Worm (Caenorhabditis elegans) whole organism, mixed stage, embryonic: ENCODE measurements around the gene dpy-6.
"Not testable (repeated sequence)": the region's sequence is repeated elsewhere in the genome, so short reads cannot be mapped to it uniquely, and the experiment has no call there.

Experiments used
- M03D4.4 ChIP-seq: sonication (generic microtip); optimal IDR thresholded peaks from 2 replicates; lab custom pipeline; 2017; ENCODE audit warnings: mild to moderate bottlenecking, missing genetic modification characterization, missing compliant biosample characterization
- bed-3 ChIP-seq: fragments of 200-800 bp; sonication (Bioruptor generic); optimal IDR thresholded peaks from 3 replicates; lab custom pipeline; 2018; ENCODE audit warnings: mild to moderate bottlenecking, missing genetic modification characterization, moderate library complexity, missing compliant biosample characterization
- blmp-1 ChIP-seq: fragments of 150-350 bp; optimal IDR thresholded peaks from 2 replicates; lab custom pipeline; 2014; ENCODE audit warnings: missing biosample characterization, missing genetic modification characterization
- ceh-39 ChIP-seq: fragments of 150-350 bp; optimal IDR thresholded peaks from 2 replicates; lab custom pipeline; 2014; ENCODE audit warnings: missing biosample characterization, missing genetic modification characterization
- ceh-43 ChIP-seq: fragments of 200-800 bp; sonication (Bioruptor generic); optimal IDR thresholded peaks from 2 replicates; lab custom pipeline; 2018; ENCODE audit warnings: mild to moderate bottlenecking, missing genetic modification characterization, moderate library complexity, missing compliant biosample characterization
- ceh-83 ChIP-seq: fragments of 200-800 bp; sonication (Bioruptor generic); optimal IDR thresholded peaks from 2 replicates; lab custom pipeline; 2018; ENCODE audit warnings: mild to moderate bottlenecking, missing genetic modification characterization, missing compliant biosample characterization
- ces-1 ChIP-seq: fragments of 150-350 bp; optimal IDR thresholded peaks from 2 replicates; lab custom pipeline; 2014; ENCODE audit warnings: missing biosample characterization, missing genetic modification reagents, missing genetic modification characterization
- cnd-1 ChIP-seq: fragments of 200-800 bp; sonication (Bioruptor generic); optimal IDR thresholded peaks from 2 replicates; lab custom pipeline; 2018; ENCODE audit warnings: mild to moderate bottlenecking, missing genetic modification characterization, missing compliant biosample characterization
- drap-1 ChIP-seq: fragments of 200-800 bp; sonication (Bioruptor generic); optimal IDR thresholded peaks from 3 replicates; lab custom pipeline; 2018; ENCODE audit warnings: mild to moderate bottlenecking, missing genetic modification characterization, missing compliant biosample characterization
- elt-1 ChIP-seq: sonication (generic microtip); optimal IDR thresholded peaks from 2 replicates; lab custom pipeline; 2017; ENCODE audit warnings: missing genetic modification characterization, mild to moderate bottlenecking, missing compliant biosample characterization, antibody characterized with exemption, moderate library complexity, borderline replicate concordance; ENCODE audit not compliant: insufficient read depth
- flh-1 ChIP-seq: fragments of 200-800 bp; sonication (Bioruptor generic); optimal IDR thresholded peaks from 2 replicates; lab custom pipeline; 2018; ENCODE audit warnings: mild to moderate bottlenecking, missing genetic modification characterization, moderate library complexity, missing compliant biosample characterization
- ham-2 ChIP-seq: fragments of 200-800 bp; sonication (Bioruptor generic); optimal IDR thresholded peaks from 2 replicates; lab custom pipeline; 2018; ENCODE audit warnings: mild to moderate bottlenecking, missing genetic modification characterization, missing compliant biosample characterization
- hlh-1 ChIP-seq: fragments of 150-350 bp; optimal IDR thresholded peaks from 2 replicates; lab custom pipeline; 2014; ENCODE audit warnings: missing biosample characterization, missing genetic modification reagents, missing genetic modification characterization
- lin-13 ChIP-seq: fragments of 150-350 bp; optimal IDR thresholded peaks from 2 replicates; lab custom pipeline; 2014; ENCODE audit warnings: missing biosample characterization, missing genetic modification characterization
- lin-32 ChIP-seq: fragments of 200-800 bp; sonication (Bioruptor generic); optimal IDR thresholded peaks from 2 replicates; lab custom pipeline; 2018; ENCODE audit warnings: mild to moderate bottlenecking, missing genetic modification characterization, missing compliant biosample characterization
- lsy-2 ChIP-seq: fragments of 150-350 bp; optimal IDR thresholded peaks from 2 replicates; lab custom pipeline; 2014; ENCODE audit warnings: missing biosample characterization, missing genetic modification characterization
- mab-5 ChIP-seq: fragments of 150-350 bp; optimal IDR thresholded peaks from 2 replicates; lab custom pipeline; 2014; ENCODE audit warnings: missing biosample characterization, missing genetic modification characterization
- mep-1 ChIP-seq: fragments of 150-350 bp; optimal IDR thresholded peaks from 2 replicates; lab custom pipeline; 2017; ENCODE audit warnings: missing biosample characterization, missing genetic modification reagents, missing genetic modification characterization, inconsistent platforms
- mls-2 ChIP-seq: sonication (generic microtip); optimal IDR thresholded peaks from 2 replicates; lab custom pipeline; 2016; ENCODE audit warnings: mild to moderate bottlenecking, missing genetic modification characterization, moderate library complexity, missing compliant biosample characterization
- nhr-12 ChIP-seq: fragments of 150-350 bp; optimal IDR thresholded peaks from 2 replicates; lab custom pipeline; 2014; ENCODE audit warnings: missing biosample characterization, missing genetic modification characterization
- nhr-2 ChIP-seq: fragments of 150-350 bp; optimal IDR thresholded peaks from 2 replicates; lab custom pipeline; 2014; ENCODE audit warnings: missing biosample characterization, missing genetic modification characterization
- nhr-237 ChIP-seq: fragments of 150-350 bp; optimal IDR thresholded peaks from 2 replicates; lab custom pipeline; 2014; ENCODE audit warnings: missing biosample characterization, missing genetic modification characterization
- nhr-28 ChIP-seq: fragments of 150-350 bp; optimal IDR thresholded peaks from 2 replicates; lab custom pipeline; 2014; ENCODE audit warnings: missing biosample characterization, missing genetic modification characterization
- nhr-76 ChIP-seq: sonication (generic microtip); optimal IDR thresholded peaks from 2 replicates; lab custom pipeline; 2017; ENCODE audit warnings: missing biosample characterization, missing genetic modification characterization
- pha-4 ChIP-seq: fragments of 150-350 bp; optimal IDR thresholded peaks from 2 replicates; lab custom pipeline; 2018; ENCODE audit warnings: missing biosample characterization, missing genetic modification reagents, missing genetic modification characterization
- sem-2 ChIP-seq: fragments of 200-800 bp; sonication (Bioruptor generic); optimal IDR thresholded peaks from 2 replicates; lab custom pipeline; 2018; ENCODE audit warnings: mild to moderate bottlenecking, missing genetic modification characterization, missing compliant biosample characterization
- snpc-4 ChIP-seq: fragments of 150-350 bp; optimal IDR thresholded peaks from 2 replicates; lab custom pipeline; 2014; ENCODE audit warnings: missing biosample characterization, missing genetic modification characterization
- sptf-1 ChIP-seq: sonication (generic microtip); optimal IDR thresholded peaks from 2 replicates; lab custom pipeline; 2017; ENCODE audit warnings: mild to moderate bottlenecking, missing genetic modification characterization, moderate library complexity, missing compliant biosample characterization
- tbx-8 ChIP-seq: fragments of 200-800 bp; sonication (Bioruptor generic); optimal IDR thresholded peaks from 2 replicates; lab custom pipeline; 2018; ENCODE audit warnings: mild to moderate bottlenecking, missing genetic modification characterization, moderate library complexity, missing compliant biosample characterization
- unc-120 ChIP-seq: sonication (generic microtip); optimal IDR thresholded peaks from 2 replicates; lab custom pipeline; 2017; ENCODE audit warnings: missing genetic modification characterization, missing compliant biosample characterization; ENCODE audit not compliant: poor library complexity, severe bottlenecking
- unc-39 ChIP-seq: fragments of 150-350 bp; optimal IDR thresholded peaks from 2 replicates; lab custom pipeline; 2014; ENCODE audit warnings: missing biosample characterization, missing genetic modification characterization
- unc-62 ChIP-seq: fragments of 150-350 bp; optimal IDR thresholded peaks from 2 replicates; lab custom pipeline; 2014; ENCODE audit warnings: missing biosample characterization, missing genetic modification reagents, missing genetic modification characterization
- zip-8 ChIP-seq: fragments of 150-350 bp; optimal IDR thresholded peaks from 2 replicates; lab custom pipeline; 2014; ENCODE audit warnings: missing biosample characterization, missing genetic modification characterization
- ztf-11 ChIP-seq: fragments of 150-350 bp; optimal IDR thresholded peaks from 2 replicates; lab custom pipeline; 2014; ENCODE audit warnings: missing biosample characterization, missing genetic modification characterization

dpy-6 gene

DNA sequence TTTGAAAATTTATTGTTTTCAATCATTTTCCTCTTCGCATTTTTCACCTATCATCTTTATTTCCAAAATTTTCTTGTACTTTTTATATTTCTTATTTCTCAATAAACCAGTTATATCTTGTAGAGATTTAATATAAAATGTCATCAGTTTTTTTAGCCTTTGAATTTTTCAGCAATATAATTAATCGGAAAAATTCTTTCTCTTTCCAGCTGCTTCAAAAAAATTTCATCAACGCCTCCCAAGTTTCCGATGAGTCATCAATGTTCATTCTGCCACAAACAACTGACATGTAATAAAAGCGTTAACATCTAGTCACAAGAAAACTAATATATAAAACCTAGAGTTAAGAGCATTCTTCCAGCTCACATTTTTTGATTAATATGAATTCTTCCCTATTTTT, 42.3 kb downstream of the dpy-6 start, which contains the start of gene F08F1.4:
Gene F08F1.4 (plus strand): TSS at position 301 of the 400 bp plus-strand sequence.
- TF ChIP-seq pha-4 (tag; lab: Kevin White, UChicago), result no peak
- TF ChIP-seq sptf-1, result no peak
- no peak for TF ChIP-seq flh-1 (GFP tag; lab: Kevin White, UChicago)
- TF ChIP-seq, all 35 proteins: peak for 0

DNA sequence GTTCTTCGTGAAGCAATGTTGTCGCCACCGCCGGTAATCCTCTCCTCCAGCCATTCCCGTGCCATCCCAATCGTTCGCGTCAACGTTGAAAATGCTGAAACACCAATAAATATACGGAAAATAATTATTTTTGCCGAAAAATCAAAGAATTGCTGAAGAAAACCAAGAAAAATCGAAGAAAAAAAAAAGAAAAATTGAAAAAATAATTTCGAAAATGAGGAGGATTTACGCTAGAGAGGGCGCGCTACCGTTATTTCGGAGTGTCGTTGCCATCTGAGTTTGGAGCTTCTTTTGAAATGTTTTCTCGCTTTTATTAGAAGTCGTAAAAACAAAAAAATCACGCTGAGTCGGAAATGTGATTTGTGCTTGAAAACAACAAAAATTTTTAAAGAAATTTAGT, 44.7 kb downstream of the dpy-6 start, which contains the start of gene F08F1.9:
Gene F08F1.9 (minus strand): TSS at position 101 of the 400 bp plus-strand sequence.
- not testable (repeated sequence) for TF ChIP-seq unc-120 (tag; lab: Kevin White, UChicago); pha-4 (tag; lab: Kevin White, UChicago); ceh-43 (GFP tag; lab: Kevin White, UChicago)
- TF ChIP-seq, all 35 proteins: peak for 0; not testable (repeated sequence) for 35

DNA sequence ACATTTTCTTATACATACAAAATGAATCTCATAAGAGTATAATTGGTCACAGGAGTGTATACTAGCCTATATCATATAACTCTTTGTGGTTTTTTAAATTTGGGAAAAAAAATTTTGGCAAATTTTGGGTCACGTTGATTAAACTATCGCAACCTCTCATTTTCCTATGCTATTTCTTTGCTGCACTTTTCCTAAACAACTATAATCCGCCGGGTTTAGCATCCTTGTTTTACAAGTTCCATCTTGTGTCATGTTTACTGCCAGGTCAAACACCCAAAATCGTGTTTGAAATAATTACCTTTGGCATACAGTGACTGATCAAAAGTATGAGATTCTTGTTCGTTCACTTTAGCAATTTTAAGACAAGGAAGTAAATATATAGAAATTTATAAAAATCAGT, 47.2 kb downstream of the dpy-6 start, which contains the start of gene sulp-3:
Gene sulp-3 (minus strand): TSS at position 101 of the 400 bp plus-strand sequence.
- TF ChIP-seq snpc-4 (tag; lab: Kevin White, UChicago) (no peak), nhr-2 (no peak), lin-13 (tag; lab: Kevin White, UChicago) (no peak), elt-1 (no peak), ceh-39 (tag; lab: Kevin White, UChicago) (no peak), mls-2 (tag; lab: Kevin White, UChicago) (no peak), nhr-28 (tag; lab: Kevin White, UChicago) (no peak), mab-5 (tag; lab: Kevin White, UChicago) (no peak), unc-39 (tag; lab: Kevin White, UChicago) (no peak), nhr-76 (tag; lab: Kevin White, UChicago) (no peak), zip-8 (no peak), sptf-1 (no peak), nhr-12 (no peak), unc-62 (no peak), tbx-8 (no peak), flh-1 (GFP tag; lab: Kevin White, UChicago) (no peak), mep-1 (tag; lab: Kevin White, UChicago) (no peak), M03D4.4 (tag; lab: Kevin White, UChicago) (no peak), ham-2 (GFP tag; lab: Kevin White, UChicago) (no peak), blmp-1 (no peak)

DNA sequence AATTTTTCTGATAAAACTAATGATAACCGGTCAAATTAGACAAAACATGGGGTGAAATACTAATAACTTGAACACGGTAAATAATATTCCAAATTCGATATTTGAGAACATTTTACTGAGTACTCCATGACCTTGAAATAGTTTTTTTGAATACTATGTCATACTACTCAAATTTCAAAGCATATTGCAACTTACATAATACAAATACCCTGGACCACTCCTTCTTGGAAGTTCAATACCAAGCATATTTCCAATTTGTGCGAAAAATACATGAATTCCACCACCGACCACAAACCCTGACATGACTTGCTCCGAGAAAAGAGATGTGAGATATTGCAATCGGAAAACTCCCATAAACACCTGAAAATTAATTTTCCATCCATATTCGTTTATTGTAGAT, 48.6 kb downstream of the dpy-6 start:
- TF ChIP-seq ztf-11 (tag; lab: Kevin White, UChicago), result no peak
- TF ChIP-seq drap-1 (GFP tag; lab: Kevin White, UChicago), result no peak
- no peak for TF ChIP-seq ceh-43 (GFP tag; lab: Kevin White, UChicago)
- no peak for TF ChIP-seq flh-1 (GFP tag; lab: Kevin White, UChicago)
- no peak for TF ChIP-seq elt-1
- TF ChIP-seq sptf-1, result no peak
- TF ChIP-seq pha-4 (tag; lab: Kevin White, UChicago), result no peak
- no peak for TF ChIP-seq sem-2 (GFP tag; lab: Kevin White, UChicago)
- TF ChIP-seq M03D4.4 (tag; lab: Kevin White, UChicago), result no peak
- no peak for TF ChIP-seq mab-5 (tag; lab: Kevin White, UChicago)
- no peak for TF ChIP-seq ceh-83 (GFP tag; lab: Kevin White, UChicago)
- TF ChIP-seq ces-1 (GFP tag; lab: Kevin White, UChicago), result no peak
- no peak for TF ChIP-seq unc-120 (tag; lab: Kevin White, UChicago)
- TF ChIP-seq hlh-1 (tag; lab: Kevin White, UChicago), result no peak
- no peak for TF ChIP-seq unc-62
- no peak for TF ChIP-seq bed-3 (GFP tag; lab: Kevin White, UChicago)
- TF ChIP-seq snpc-4 (tag; lab: Kevin White, UChicago), result no peak
- TF ChIP-seq unc-39 (tag; lab: Kevin White, UChicago), result no peak
- no peak for TF ChIP-seq lin-13 (tag; lab: Kevin White, UChicago)
- TF ChIP-seq, all 35 proteins: peak for 0

DNA sequence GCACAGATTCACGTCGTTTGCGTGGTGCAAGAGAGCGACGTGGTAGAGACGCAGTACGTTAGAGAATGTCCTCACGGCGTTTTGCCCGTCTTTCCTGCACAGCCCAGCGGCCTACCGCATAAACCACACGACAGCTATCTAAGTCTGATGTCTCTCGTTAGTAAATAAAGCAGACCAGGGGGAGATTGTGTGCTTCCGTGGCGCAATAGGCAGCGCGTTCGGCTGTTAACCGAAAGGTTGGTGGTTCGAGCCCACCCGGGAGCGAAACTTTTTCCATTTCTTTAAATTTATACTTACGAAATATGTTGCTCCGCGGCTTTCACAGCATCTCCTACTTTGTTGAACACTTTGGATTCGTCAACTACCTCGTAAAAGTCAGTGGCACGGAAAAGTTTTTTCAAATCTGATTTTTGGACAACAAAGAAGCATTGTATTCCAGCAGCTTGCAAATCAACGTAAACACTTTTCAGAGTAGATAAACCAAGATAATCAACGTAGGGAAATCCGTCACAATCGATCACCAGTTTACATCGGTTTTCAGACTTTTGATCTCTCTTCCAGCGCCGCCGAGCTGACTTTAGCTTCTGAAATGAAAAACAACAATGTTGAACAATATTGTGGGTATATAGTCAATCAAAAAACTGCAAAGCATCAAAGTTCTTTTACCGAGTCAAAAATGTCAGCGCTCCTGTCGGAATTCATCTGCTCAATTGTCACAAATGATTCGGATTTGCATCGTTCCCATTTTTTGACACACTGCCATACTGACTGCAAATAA, 50.9 kb downstream of the dpy-6 start:
- no peak for TF ChIP-seq snpc-4 (tag; lab: Kevin White, UChicago)
- TF ChIP-seq nhr-12, result peak; percentile 89
- peak; percentile 74 for TF ChIP-seq mab-5 (tag; lab: Kevin White, UChicago)
- peak; percentile 80 for TF ChIP-seq pha-4 (tag; lab: Kevin White, UChicago)
- peak; percentile 79 for TF ChIP-seq unc-39 (tag; lab: Kevin White, UChicago)
- TF ChIP-seq lin-32 (GFP tag; lab: Kevin White, UChicago), result peak; percentile 94
- TF ChIP-seq nhr-237 (tag; lab: Kevin White, UChicago), result peak; percentile 89
- peak; percentile 97 for TF ChIP-seq cnd-1
- peak; percentile 55 for TF ChIP-seq hlh-1 (tag; lab: Kevin White, UChicago)
- no peak for TF ChIP-seq nhr-76 (tag; lab: Kevin White, UChicago)
- peak; percentile 96 for TF ChIP-seq M03D4.4 (tag; lab: Kevin White, UChicago)
- TF ChIP-seq flh-1 (GFP tag; lab: Kevin White, UChicago), result peak; percentile 89
- no peak for TF ChIP-seq blmp-1
- TF ChIP-seq drap-1 (GFP tag; lab: Kevin White, UChicago), result peak; percentile 98
- TF ChIP-seq ham-2 (GFP tag; lab: Kevin White, UChicago), result peak; percentile 99
- TF ChIP-seq elt-1, result no peak
- TF ChIP-seq mep-1 (tag; lab: Kevin White, UChicago), result peak; percentile 82
- peak; percentile 97 for TF ChIP-seq ceh-83 (GFP tag; lab: Kevin White, UChicago)
- TF ChIP-seq lin-13 (tag; lab: Kevin White, UChicago), result peak; percentile 59
- TF ChIP-seq unc-120 (tag; lab: Kevin White, UChicago), result peak; percentile 97
- peak; percentile 98 for TF ChIP-seq sptf-1
- TF ChIP-seq ceh-43 (GFP tag; lab: Kevin White, UChicago), result peak; percentile 94
- no peak for TF ChIP-seq ceh-39 (tag; lab: Kevin White, UChicago)
- no peak for TF ChIP-seq nhr-2
- peak; percentile 57 for TF ChIP-seq nhr-28 (tag; lab: Kevin White, UChicago)
- peak; percentile 73 for TF ChIP-seq ztf-11 (tag; lab: Kevin White, UChicago)
- TF ChIP-seq lsy-2 (tag; lab: Kevin White, UChicago), result peak; percentile 67
- TF ChIP-seq mls-2 (tag; lab: Kevin White, UChicago), result peak; percentile 99
